Worm (Caenorhabditis elegans) whole organism, young adult: ENCODE data around the gene pals-22.

Experiments
- B0019.2 ChIP-seq: fragments of 200-800 bp; sonication (Bioruptor generic); conservative IDR thresholded peaks from 2 replicates; pipeline ENCODE4 v1.3.6; 2022; ENCODE audit warnings: missing genetic modification reagents, missing genetic modification characterization, missing compliant biosample characterization
- F57A8.1 ChIP-seq: fragments of 200-800 bp; sonication (Bioruptor generic); optimal IDR thresholded peaks from 2 replicates; lab custom pipeline; 2018; ENCODE audit warnings: mild to moderate bottlenecking, missing genetic modification characterization, moderate library complexity, missing compliant biosample characterization
- Y95B8A.8 ChIP-seq: fragments of 200-800 bp; sonication (Bioruptor generic); IDR thresholded peaks from 2 replicates; pipeline ENCODE4 v1.3.6; 2022; ENCODE audit warnings: missing genetic modification reagents, missing genetic modification characterization, missing compliant biosample characterization
- ceh-27 ChIP-seq: fragments of 200-800 bp; sonication (Bioruptor generic); optimal IDR thresholded peaks from 2 replicates; lab custom pipeline; 2018; ENCODE audit warnings: mild to moderate bottlenecking, missing genetic modification characterization, moderate library complexity, missing compliant biosample characterization
- fkh-3 ChIP-seq: sonication (generic microtip); optimal IDR thresholded peaks from 2 replicates; lab custom pipeline; 2016; ENCODE audit warnings: mild to moderate bottlenecking, missing genetic modification characterization, missing compliant biosample characterization
- let-607 ChIP-seq, 2 experiments: fragments of 200-800 bp in 1 of 2; sonication (Bioruptor generic) in 1 of 2; sonication (generic microtip) in 1 of 2; optimal IDR thresholded peaks; 2 replicates each; lab custom pipeline; 2016 to 2018; ENCODE audit warnings: mild to moderate bottlenecking in 2 of 2, missing compliant biosample characterization in 2 of 2, missing genetic modification characterization in 2 of 2, moderate library complexity in 2 of 2, missing genotype in 1 of 2
- sptf-2 ChIP-seq: fragments of 200-800 bp; sonication (Bioruptor generic); optimal IDR thresholded peaks from 2 replicates; lab custom pipeline; 2018; ENCODE audit warnings: mild to moderate bottlenecking, missing genetic modification characterization, missing compliant biosample characterization
- tbp1 ChIP-seq: fragments of 200-800 bp; sonication (Bioruptor generic); optimal IDR thresholded peaks from 2 replicates; lab custom pipeline; 2018; ENCODE audit warnings: mild to moderate bottlenecking, missing genetic modification characterization, missing compliant biosample characterization
- unc-130 ChIP-seq: sonication (generic microtip); optimal IDR thresholded peaks from 2 replicates; lab custom pipeline; 2016; ENCODE audit warnings: missing genetic modification reagents, missing genetic modification characterization, missing compliant biosample characterization

- TF ChIP-seq F57A8.1 (GFP tag; lab: Kevin White, UChicago) (no peak), fkh-3 (tag; lab: Kevin White, UChicago) (no peak), tbp1 (peak; percentile 5), Y95B8A.8 (GFP tag; lab: Robert Waterston, UW) (no peak), ceh-27 (no peak), unc-130 (GFP tag; lab: Kevin White, UChicago) (no peak), B0019.2 (GFP tag; lab: Robert Waterston, UW) (no peak), sptf-2 (no peak), let-607 (tag; optimal IDR thresholded peaks at IDR 0.05; lab: Kevin White, UChicago) (no peak)
Measured at ce11 chrIII:154168-154567, 21.9 kb downstream of the pals-22 start.
